Worm (Caenorhabditis elegans) whole organism, young adult: ENCODE results near the gene Y11D7A.10.

Source experiments
- nfya-1 ChIP-seq: sonication (generic microtip); optimal IDR thresholded peaks from 2 replicates; lab custom pipeline; 2017; ENCODE audit warnings: antibody characterized with exemption, missing compliant biosample characterization, missing genetic modification characterization, borderline replicate concordance; ENCODE audit not compliant: insufficient read depth
- pha-4 ChIP-seq: fragments of 150-350 bp; sonication (generic microtip); optimal IDR thresholded peaks from 2 replicates; lab custom pipeline; 2014; ENCODE audit warnings: missing biosample characterization, missing genetic modification reagents, missing genetic modification characterization
- somi-1 ChIP-seq: fragments of 200-800 bp; sonication (Bioruptor generic); optimal IDR thresholded peaks from 2 replicates; lab custom pipeline; 2018; ENCODE audit warnings: mild to moderate bottlenecking, missing genetic modification characterization, missing compliant biosample characterization

ce11 chrIV:9266464-9266863 lies 6.9 kb upstream of the Y11D7A.10 start, which contains the start of gene Y11D7A.19:
- TF ChIP-seq somi-1 (GFP tag; lab: Kevin White, UChicago) (no peak), nfya-1 (tag; lab: Kevin White, UChicago) (no peak), pha-4 (tag; lab: Kevin White, UChicago) (no peak)
